Worm (Caenorhabditis elegans) whole organism, L2 larva: ENCODE measurements around the gene D1086.10.

ENCODE experiments used
- ceh-82 ChIP-seq: fragments of 150-350 bp; optimal IDR thresholded peaks from 2 replicates; lab custom pipeline; 2014; ENCODE audit warnings: missing biosample characterization, missing genetic modification characterization
- dmd-4 ChIP-seq: sonication (generic microtip); optimal IDR thresholded peaks from 2 replicates; lab custom pipeline; 2017; ENCODE audit warnings: missing biosample characterization, missing genetic modification characterization
- elt-3 ChIP-seq: sonication (generic microtip); optimal IDR thresholded peaks from 2 replicates; lab custom pipeline; 2017; ENCODE audit warnings: missing biosample characterization, missing genetic modification characterization
- lin-39 ChIP-seq: fragments of 150-350 bp; optimal IDR thresholded peaks from 2 replicates; lab custom pipeline; 2014; ENCODE audit warnings: missing biosample characterization, missing genetic modification reagents, missing genetic modification characterization
- mab-5 ChIP-seq: fragments of 150-350 bp; optimal IDR thresholded peaks from 2 replicates; lab custom pipeline; 2014; ENCODE audit warnings: missing biosample characterization, missing genetic modification characterization
- mbf-1 ChIP-seq: sonication (generic microtip); optimal IDR thresholded peaks from 2 replicates; lab custom pipeline; 2017; ENCODE audit warnings: missing biosample characterization, missing genetic modification characterization
- nhr-6 ChIP-seq: fragments of 150-350 bp; optimal IDR thresholded peaks from 2 replicates; lab custom pipeline; 2014; ENCODE audit warnings: missing biosample characterization, missing genetic modification characterization
- skn-1 ChIP-seq: sonication (generic microtip); optimal IDR thresholded peaks from 2 replicates; lab custom pipeline; 2017; ENCODE audit warnings: missing biosample characterization, missing genetic modification characterization
- ztf-11 ChIP-seq: sonication (generic microtip); optimal IDR thresholded peaks from 2 replicates; lab custom pipeline; 2017; ENCODE audit warnings: missing biosample characterization, missing genetic modification characterization
- ztf-4 ChIP-seq: fragments of 150-350 bp; optimal IDR thresholded peaks from 2 replicates; lab custom pipeline; 2014; ENCODE audit warnings: missing biosample characterization, missing genetic modification characterization

- no peak for TF ChIP-seq ztf-11 (tag; lab: Kevin White, UChicago)
- TF ChIP-seq ztf-4 = no peak
- TF ChIP-seq mbf-1 = no peak
- no peak for TF ChIP-seq mab-5 (tag; lab: Kevin White, UChicago)
- TF ChIP-seq lin-39 = no peak
- TF ChIP-seq skn-1 (tag; lab: Kevin White, UChicago) = no peak
- no peak for TF ChIP-seq ceh-82 (tag; lab: Kevin White, UChicago)
- TF ChIP-seq elt-3 (tag; lab: Kevin White, UChicago) = no peak
- no peak for TF ChIP-seq dmd-4 (tag; lab: Kevin White, UChicago)
- TF ChIP-seq nhr-6 (tag; lab: Kevin White, UChicago) = no peak
These were observed 18.3 kb downstream of the D1086.10 start, which contains the start of gene D1086.12 for ce11 chrV:14100886-14101285.
